Worm (Caenorhabditis elegans) whole organism, late embryonic: ENCODE data around the gene srh-116.

Experiments
- C38D4.7 ChIP-seq: fragments of 200-800 bp; sonication (Bioruptor generic); optimal IDR thresholded peaks from 2 replicates; lab custom pipeline; 2018; ENCODE audit warnings: mild to moderate bottlenecking, missing genetic modification characterization, moderate library complexity, missing compliant biosample characterization
- K02D7.2 ChIP-seq: sonication (generic microtip); optimal IDR thresholded peaks from 2 replicates; lab custom pipeline; 2017; ENCODE audit warnings: mild to moderate bottlenecking, missing genetic modification characterization, missing compliant biosample characterization
- K09A11.1 ChIP-seq: sonication (generic microtip); optimal IDR thresholded peaks from 2 replicates; lab custom pipeline; 2017; ENCODE audit warnings: antibody characterized with exemption, mild to moderate bottlenecking, missing genetic modification characterization, missing compliant biosample characterization; ENCODE audit not compliant: insufficient read depth
- T23F11.4 ChIP-seq: fragments of 200-800 bp; sonication (Bioruptor generic); optimal IDR thresholded peaks from 2 replicates; lab custom pipeline; 2018; ENCODE audit warnings: mild to moderate bottlenecking, missing genetic modification characterization, missing compliant biosample characterization
- ceh-14 ChIP-seq: sonication (generic microtip); optimal IDR thresholded peaks from 2 replicates; lab custom pipeline; 2016; ENCODE audit warnings: missing genotype, missing genetic modification characterization, missing compliant biosample characterization
- ceh-18 ChIP-seq: sonication (generic microtip); optimal IDR thresholded peaks from 2 replicates; lab custom pipeline; 2016; ENCODE audit warnings: missing genetic modification characterization, missing compliant biosample characterization
- ceh-2 ChIP-seq: sonication (generic microtip); optimal IDR thresholded peaks from 2 replicates; lab custom pipeline; 2016; ENCODE audit warnings: missing genotype, missing genetic modification characterization, missing compliant biosample characterization
- ceh-22 ChIP-seq: sonication (generic microtip); optimal IDR thresholded peaks from 2 replicates; lab custom pipeline; 2017; ENCODE audit warnings: missing biosample characterization, missing genetic modification characterization
- ceh-31 ChIP-seq: sonication (generic microtip); optimal IDR thresholded peaks from 2 replicates; lab custom pipeline; 2016; ENCODE audit warnings: missing genetic modification characterization, missing compliant biosample characterization
- ceh-34 ChIP-seq: sonication (generic microtip); optimal IDR thresholded peaks from 2 replicates; lab custom pipeline; 2016; ENCODE audit warnings: mild to moderate bottlenecking, missing genetic modification characterization, missing compliant biosample characterization
- che-1 ChIP-seq: sonication (generic microtip); optimal IDR thresholded peaks from 2 replicates; lab custom pipeline; 2016; ENCODE audit warnings: mild to moderate bottlenecking, missing genetic modification characterization, missing compliant biosample characterization
- dve-1 ChIP-seq: sonication (generic microtip); optimal IDR thresholded peaks from 2 replicates; lab custom pipeline; 2017; ENCODE audit warnings: antibody characterized with exemption, mild to moderate bottlenecking, missing genetic modification characterization, missing compliant biosample characterization
- fax-1 ChIP-seq: sonication (generic microtip); optimal IDR thresholded peaks from 2 replicates; lab custom pipeline; 2016; ENCODE audit warnings: missing genotype, missing genetic modification characterization, missing compliant biosample characterization
- fkh-6 ChIP-seq: sonication (generic microtip); optimal IDR thresholded peaks from 2 replicates; lab custom pipeline; 2016; ENCODE audit warnings: missing genetic modification characterization, missing compliant biosample characterization
- gmeb-2 ChIP-seq: sonication (generic microtip); optimal IDR thresholded peaks from 2 replicates; lab custom pipeline; 2016; ENCODE audit warnings: missing genetic modification characterization, inconsistent platforms, missing compliant biosample characterization
- hlh-15 ChIP-seq: sonication (generic microtip); optimal IDR thresholded peaks from 2 replicates; lab custom pipeline; 2016; ENCODE audit warnings: missing genetic modification characterization, missing compliant biosample characterization
- hlh-6 ChIP-seq: sonication (generic microtip); optimal IDR thresholded peaks from 2 replicates; lab custom pipeline; 2016; ENCODE audit warnings: missing genotype, missing genetic modification characterization, missing compliant biosample characterization
- hlh-8 ChIP-seq: sonication (generic microtip); optimal IDR thresholded peaks from 2 replicates; lab custom pipeline; 2016; ENCODE audit warnings: missing genotype, missing genetic modification characterization, missing compliant biosample characterization
- lin-11 ChIP-seq: fragments of 200-800 bp; sonication (Bioruptor generic); optimal IDR thresholded peaks from 2 replicates; lab custom pipeline; 2018; ENCODE audit warnings: mild to moderate bottlenecking, missing genetic modification characterization, missing compliant biosample characterization
- madf-2 ChIP-seq: sonication (generic microtip); optimal IDR thresholded peaks from 2 replicates; lab custom pipeline; 2017; ENCODE audit warnings: missing genetic modification characterization, missing compliant biosample characterization
- nfya-1 ChIP-seq: sonication (generic microtip); optimal IDR thresholded peaks from 2 replicates; lab custom pipeline; 2017; ENCODE audit warnings: missing genetic modification characterization, mild to moderate bottlenecking, missing compliant biosample characterization, antibody characterized with exemption, moderate library complexity
- nhr-11 ChIP-seq: fragments of 150-350 bp; optimal IDR thresholded peaks from 2 replicates; lab custom pipeline; 2014; ENCODE audit warnings: missing biosample characterization, missing genetic modification characterization
- npax-4 ChIP-seq: sonication (generic microtip); optimal IDR thresholded peaks from 2 replicates; lab custom pipeline; 2016; ENCODE audit warnings: missing genetic modification characterization, missing compliant biosample characterization
- pat-9 ChIP-seq: fragments of 200-800 bp; sonication (Bioruptor generic); optimal IDR thresholded peaks from 2 replicates; lab custom pipeline; 2018; ENCODE audit warnings: mild to moderate bottlenecking, missing genetic modification characterization, moderate library complexity, missing compliant biosample characterization
- pqm-1 ChIP-seq: sonication (generic microtip); optimal IDR thresholded peaks from 2 replicates; lab custom pipeline; 2016; ENCODE audit warnings: missing genetic modification characterization, missing compliant biosample characterization
- ref-2 ChIP-seq: sonication (generic microtip); optimal IDR thresholded peaks from 2 replicates; lab custom pipeline; 2016; ENCODE audit warnings: missing genetic modification characterization, missing compliant biosample characterization
- syd-9 ChIP-seq: sonication (generic microtip); optimal IDR thresholded peaks from 2 replicates; lab custom pipeline; 2016; ENCODE audit warnings: mild to moderate bottlenecking, missing genetic modification characterization, moderate library complexity, missing compliant biosample characterization
- tbx-2 ChIP-seq: sonication (generic microtip); optimal IDR thresholded peaks from 2 replicates; lab custom pipeline; 2016; ENCODE audit warnings: missing genetic modification characterization, missing compliant biosample characterization
- tbx-7 ChIP-seq: sonication (generic microtip); optimal IDR thresholded peaks from 2 replicates; lab custom pipeline; 2016; ENCODE audit warnings: missing genotype, missing genetic modification characterization, missing compliant biosample characterization
- ttx-3 ChIP-seq: sonication (generic microtip); optimal IDR thresholded peaks from 2 replicates; lab custom pipeline; 2016; ENCODE audit warnings: missing genetic modification reagents, missing genetic modification characterization, missing compliant biosample characterization
- unc-3 ChIP-seq, 2 experiments: fragments of 200-800 bp in 1 of 2; sonication (Bioruptor generic) in 1 of 2; sonication (generic microtip) in 1 of 2; conservative IDR thresholded peaks in 1 of 2; optimal IDR thresholded peaks in 1 of 2; 2 replicates each; pipeline versions ENCODE4 v1.3.6 to Lab custom; 2016 to 2022; ENCODE audit warnings: missing compliant biosample characterization in 2 of 2, missing genetic modification characterization in 2 of 2, missing genetic modification reagents in 1 of 2
- unc-42 ChIP-seq: sonication (generic microtip); optimal IDR thresholded peaks from 2 replicates; lab custom pipeline; 2016; ENCODE audit warnings: missing genotype, missing genetic modification characterization, missing compliant biosample characterization
- unc-86 ChIP-seq: sonication (generic microtip); optimal IDR thresholded peaks from 2 replicates; lab custom pipeline; 2016; ENCODE audit warnings: missing genetic modification characterization, missing compliant biosample characterization
- zip-5 ChIP-seq: sonication (generic microtip); optimal IDR thresholded peaks from 2 replicates; lab custom pipeline; 2016; ENCODE audit warnings: missing genetic modification characterization, missing compliant biosample characterization

srh-116 gene

ce11 chrV:17232403-17232802 lies 22.5 kb downstream of the srh-116 start:
- TF ChIP-seq K09A11.1 (no peak), unc-86 (tag; lab: Kevin White, UChicago) (no peak), nhr-11 (tag; lab: Kevin White, UChicago) (no peak), ceh-22 (tag; lab: Kevin White, UChicago) (no peak), lin-11 (tag; lab: Kevin White, UChicago) (no peak), ceh-14 (tag; lab: Kevin White, UChicago) (no peak), K02D7.2 (tag; lab: Kevin White, UChicago) (no peak), npax-4 (tag; lab: Kevin White, UChicago) (no peak)

DNA sequence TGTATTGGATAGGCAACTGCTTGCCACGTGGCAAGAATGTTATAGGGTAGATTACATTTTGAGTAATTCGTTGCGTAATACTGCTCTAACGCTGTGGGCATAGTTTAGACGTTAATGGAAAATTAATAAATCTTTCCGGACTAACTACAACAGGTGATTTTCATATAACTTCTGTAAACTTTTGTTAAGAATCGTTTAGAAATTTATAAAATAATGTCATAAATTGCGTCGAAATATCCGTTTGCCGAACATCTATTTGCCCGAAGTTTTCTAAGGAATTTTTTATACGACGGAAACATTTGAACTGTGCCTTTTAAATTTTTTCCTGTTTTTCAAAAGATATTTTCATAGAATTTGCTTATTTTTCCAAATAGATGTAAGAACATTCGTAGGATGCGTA lies 28.8 kb downstream of the srh-116 start, which contains the start of gene srh-112:
TSS of gene srh-112 (minus strand) at position 101 of the 400 bp plus-strand sequence.
- no peak for TF ChIP-seq hlh-8

DNA sequence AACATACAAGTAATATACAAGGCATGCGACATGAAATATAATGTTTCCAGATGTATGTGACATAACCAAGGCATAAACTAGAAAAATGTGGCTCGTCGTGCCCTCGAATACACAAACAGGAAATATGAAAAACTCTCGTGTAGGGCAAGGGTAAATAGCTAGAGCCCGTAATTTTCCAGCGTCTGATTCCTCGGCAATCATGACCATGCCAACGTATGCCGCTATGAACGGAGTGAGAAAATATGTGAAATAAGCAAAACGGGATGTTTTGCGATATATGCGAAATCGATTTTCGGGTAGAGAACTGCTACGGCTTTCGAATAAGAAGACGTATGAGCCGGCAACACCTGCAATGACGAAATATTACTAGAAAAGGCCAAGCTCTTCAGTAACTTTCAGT lies 29.5 kb downstream of the srh-116 start, which contains the start of gene scl-25:
TSS of gene scl-25 (plus strand) at position 301 of the 400 bp plus-strand sequence.
- TF ChIP-seq ceh-34 (tag; lab: Kevin White, UChicago) (no peak), pat-9 (tag; lab: Kevin White, UChicago) (no peak), hlh-15 (tag; lab: Kevin White, UChicago) (no peak)

DNA sequence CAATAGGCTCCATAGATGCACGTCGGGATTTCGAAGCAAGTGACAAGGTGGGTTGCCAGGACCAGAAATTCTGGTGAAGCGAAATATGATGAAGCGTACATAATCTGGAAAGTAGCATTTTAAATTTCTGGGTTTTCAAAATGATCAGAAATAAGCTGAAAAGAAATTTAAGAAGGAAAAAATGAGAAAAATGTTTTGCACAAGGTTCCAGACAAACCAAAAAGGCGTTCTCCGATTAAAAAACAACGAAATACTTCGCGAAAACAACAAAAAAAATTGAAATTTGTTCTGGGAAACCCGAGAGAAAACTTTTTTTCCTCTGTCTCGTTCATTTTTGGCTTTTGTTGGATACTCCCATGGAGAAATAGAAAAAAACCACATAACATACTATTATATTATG lies 31.6 kb downstream of the srh-116 start, which contains the start of gene srh-252:
TSS of gene srh-252 (minus strand) at position 101 of the 400 bp plus-strand sequence.
- TF ChIP-seq ceh-2 (tag; lab: Kevin White, UChicago) (no peak), ref-2 (tag; lab: Kevin White, UChicago) (no peak), fax-1 (no peak), nfya-1 (tag; lab: Kevin White, UChicago) (no peak), madf-2 (tag; lab: Kevin White, UChicago) (no peak), gmeb-2 (tag; lab: Kevin White, UChicago) (no peak), ceh-22 (tag; lab: Kevin White, UChicago) (no peak), pqm-1 (no peak), ttx-3 (tag; lab: Kevin White, UChicago) (no peak), fkh-6 (tag; lab: Kevin White, UChicago) (no peak), unc-3 (GFP tag; conservative IDR thresholded peaks at IDR 0.05; lab: Robert Waterston, UW) (no peak), unc-3 (tag; optimal IDR thresholded peaks at IDR 0.05; lab: Kevin White, UChicago) (no peak), tbx-2 (tag; lab: Kevin White, UChicago) (no peak), ceh-31 (tag; lab: Kevin White, UChicago) (no peak), unc-42 (tag; lab: Kevin White, UChicago) (no peak), T23F11.4 (GFP tag; lab: Kevin White, UChicago) (no peak), zip-5 (no peak), tbx-7 (no peak)
- TF ChIP-seq, all 69 proteins: peak for 0

- no peak for TF ChIP-seq ref-2 (tag; lab: Kevin White, UChicago)
- TF ChIP-seq hlh-6, result no peak
- no peak for TF ChIP-seq unc-42 (tag; lab: Kevin White, UChicago)
- no peak for TF ChIP-seq ceh-34 (tag; lab: Kevin White, UChicago)
- TF ChIP-seq dve-1 (tag; lab: Kevin White, UChicago), result no peak
- no peak for TF ChIP-seq che-1
- TF ChIP-seq syd-9 (tag; lab: Kevin White, UChicago), result no peak
- no peak for TF ChIP-seq nfya-1 (tag; lab: Kevin White, UChicago)
- TF ChIP-seq ceh-18, result no peak
- no peak for TF ChIP-seq C38D4.7 (GFP tag; lab: Kevin White, UChicago)
- TF ChIP-seq, all 69 proteins: peak for 0
These were observed 34.6 kb downstream of the srh-116 start, which contains the start of gene srh-109 for ce11 chrV:17220345-17220744. srh-109 (minus strand) TSS chrV:17220445.
